Fruit fly (Drosophila melanogaster): Measurements from ENCODE around the gene Mgat2.
A peak's percentile ranks its signal among the peaks of the same experiment; 100 is the strongest.

Gene Mgat2

DNA sequence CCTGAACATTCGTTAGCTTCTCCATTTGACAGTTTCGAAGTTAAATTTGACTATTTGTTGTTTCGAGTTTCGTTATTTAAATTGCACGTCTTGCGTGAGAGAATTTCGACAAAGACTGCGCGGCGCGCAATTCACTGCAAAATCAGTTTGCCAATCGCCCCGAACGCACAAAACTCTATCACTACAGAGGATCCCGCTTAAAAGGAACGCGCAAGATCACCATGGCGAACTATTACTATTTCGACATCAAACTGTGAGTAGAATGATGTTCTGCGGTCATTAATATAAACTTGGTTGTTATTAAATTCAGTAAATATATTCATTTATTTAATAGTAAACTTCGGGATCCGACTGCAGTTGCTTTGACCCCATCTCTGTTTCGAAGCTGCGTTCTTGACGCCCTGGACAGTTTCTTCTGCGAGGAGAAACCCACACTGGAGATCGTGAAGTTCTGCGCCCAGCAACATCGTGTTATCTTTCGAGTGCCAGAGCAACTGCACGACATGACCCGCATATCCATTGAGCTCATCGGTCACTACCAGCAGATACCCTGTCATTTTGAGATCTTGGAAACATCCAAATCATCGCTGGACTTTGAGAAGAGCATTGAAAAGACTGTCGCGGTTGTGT, 34.0 kb upstream of the Mgat2 start, which contains the start of the genes Rpp14b and spn-A (continued):
- TF ChIP-seq ranshi (GFP tag; IDR thresholded peaks at IDR 0.05), result no peak
- TF ChIP-seq cas (GFP tag; IDR thresholded peaks at IDR 0.05), result no peak
- TF ChIP-seq Max (GFP tag; optimal IDR thresholded peaks at IDR 0.05), result no peak
- TF ChIP-seq Gsc (GFP tag; IDR thresholded peaks at IDR 0.05), result no peak
- no peak for TF ChIP-seq CG17568 (GFP tag; optimal IDR thresholded peaks at IDR 0.05)
- TF ChIP-seq ase (GFP tag; IDR thresholded peaks at IDR 0.05), result 0 out of 3 replicates have a peak, but pooled peaks have one; percentile 16
- no peak for TF ChIP-seq chinmo (GFP tag; IDR thresholded peaks at IDR 0.05; ENCODE audit: partially characterized antibody)
- TF ChIP-seq fd64A (GFP tag; optimal IDR thresholded peaks at IDR 0.05), result no peak
- TF ChIP-seq CrebB (tag; optimal IDR thresholded peaks at IDR 0.05), result no peak
- TF ChIP-seq z (GFP tag; IDR thresholded peaks at IDR 0.05), result no peak
- TF ChIP-seq CG7987 (GFP tag; optimal IDR thresholded peaks at IDR 0.05), result no peak
- TF ChIP-seq tio (GFP tag; optimal IDR thresholded peaks at IDR 0.05), result no peak
- TF ChIP-seq CG6765 (GFP tag; optimal IDR thresholded peaks at IDR 0.05), result no peak
- no peak for TF ChIP-seq PHDP (tag; optimal IDR thresholded peaks at IDR 0.05)
- TF ChIP-seq CG1233 (GFP tag; optimal IDR thresholded peaks at IDR 0.05), result no peak
- peak; percentile 63 for TF ChIP-seq Rfx (GFP tag; IDR thresholded peaks at IDR 0.05)
- no peak for TF ChIP-seq CG34422 (GFP tag; IDR thresholded peaks at IDR 0.05)
- TF ChIP-seq CG1792 (GFP tag; optimal IDR thresholded peaks at IDR 0.05), result no peak
- TF ChIP-seq dpn (GFP tag; optimal IDR thresholded peaks at IDR 0.05), result no peak
- no peak for TF ChIP-seq Hr78 (GFP tag; optimal IDR thresholded peaks at IDR 0.05)
- TF ChIP-seq Jarid2 (GFP tag; optimal IDR thresholded peaks at IDR 0.05), result no peak
- no peak for TF ChIP-seq CG5180 (GFP tag; optimal IDR thresholded peaks at IDR 0.05)
- TF ChIP-seq CG4617 (GFP tag; optimal IDR thresholded peaks at IDR 0.05; ENCODE audit: borderline replicate concordance), result no peak
- TF ChIP-seq h (optimal IDR thresholded peaks at IDR 0.05), result no peak
- TF ChIP-seq CG10267 (tag; optimal IDR thresholded peaks at IDR 0.05), result no peak
- TF ChIP-seq bab2 (GFP tag; optimal IDR thresholded peaks at IDR 0.05), result no peak
- no peak for TF ChIP-seq hbn (GFP tag; IDR thresholded peaks at IDR 0.05; ENCODE audit: partially characterized antibody)
- no peak for TF ChIP-seq ro (GFP tag; IDR thresholded peaks at IDR 0.05)
- TF ChIP-seq sr (GFP tag; IDR thresholded peaks at IDR 0.05), result no peak
- TF ChIP-seq CG4820 (GFP tag; optimal IDR thresholded peaks at IDR 0.05), result peak; percentile 90
- TF ChIP-seq yki (optimal IDR thresholded peaks at IDR 0.05), result peak; percentile 47
- no peak for TF ChIP-seq lola (GFP tag; optimal IDR thresholded peaks at IDR 0.05)
- TF ChIP-seq jumu (GFP tag; optimal IDR thresholded peaks at IDR 0.05), result no peak
- TF ChIP-seq zf30C (GFP tag; optimal IDR thresholded peaks at IDR 0.05), result no peak
- no peak for TF ChIP-seq CG31441 (GFP tag; IDR thresholded peaks at IDR 0.05)
- TF ChIP-seq Myb (GFP tag; optimal IDR thresholded peaks at IDR 0.05), result no peak
- TF ChIP-seq HmgD (GFP tag; optimal IDR thresholded peaks at IDR 0.05), result no peak
- no peak for TF ChIP-seq danr (GFP tag; IDR thresholded peaks at IDR 0.05)
- no peak for TF ChIP-seq br (optimal IDR thresholded peaks at IDR 0.05)
- TF ChIP-seq CG8388 (GFP tag; optimal IDR thresholded peaks at IDR 0.05), result peak; percentile 8
- no peak for TF ChIP-seq sim (GFP tag; IDR thresholded peaks at IDR 0.05)
- no peak for TF ChIP-seq Kr (GFP tag; optimal IDR thresholded peaks at IDR 0.05)
- TF ChIP-seq scrt (GFP tag; optimal IDR thresholded peaks at IDR 0.05), result no peak
- TF ChIP-seq CG10274 (GFP tag; optimal IDR thresholded peaks at IDR 0.05), result no peak
- TF ChIP-seq tgo (GFP tag; IDR thresholded peaks at IDR 0.05), result peak; percentile 35; the same call in 1 of the 3 replicates
- TF ChIP-seq pzg (GFP tag; optimal IDR thresholded peaks at IDR 0.05), result peak; percentile 46
- no peak for TF ChIP-seq CG11504 (tag; optimal IDR thresholded peaks at IDR 0.05)
- no peak for TF ChIP-seq CG18011 (GFP tag; optimal IDR thresholded peaks at IDR 0.05)
- no peak for TF ChIP-seq hb (GFP tag; IDR thresholded peaks at IDR 0.05; ENCODE audit: partially characterized antibody)
- no peak for TF ChIP-seq CG17912 (GFP tag; optimal IDR thresholded peaks at IDR 0.05)
- peak; percentile 35 for TF ChIP-seq zfh2 (GFP tag; optimal IDR thresholded peaks at IDR 0.05)

All from whole organism, embryonic.